Worm (Caenorhabditis elegans) whole organism, L3 larva: ENCODE results near the gene C29F5.1.

ENCODE experiments used
- nhr-77 ChIP-seq: fragments of 150-350 bp; optimal IDR thresholded peaks from 2 replicates; lab custom pipeline; 2014; ENCODE audit warnings: missing biosample characterization, missing genetic modification characterization
- sea-2 ChIP-seq: fragments of 150-350 bp; sonication (generic microtip); optimal IDR thresholded peaks from 4 replicates; lab custom pipeline; 2014; ENCODE audit warnings: missing biosample characterization, missing genetic modification reagents, missing genetic modification characterization
- tbx-2 ChIP-seq: sonication (generic microtip); optimal IDR thresholded peaks from 2 replicates; lab custom pipeline; 2016; ENCODE audit warnings: mild to moderate bottlenecking, missing genetic modification characterization, missing compliant biosample characterization

- TF ChIP-seq nhr-77 (tag; lab: Kevin White, UChicago) (no peak), sea-2 (GFP tag; lab: Kevin White, UChicago) (no peak), tbx-2 (tag; lab: Kevin White, UChicago) (no peak)
Measured at ce11 chrII:6341076-6341475, 37.8 kb downstream of the C29F5.1 start.
